Fruit fly (Drosophila melanogaster): ENCODE measurements around the gene CG43725.

The CG43725 gene

DNA sequence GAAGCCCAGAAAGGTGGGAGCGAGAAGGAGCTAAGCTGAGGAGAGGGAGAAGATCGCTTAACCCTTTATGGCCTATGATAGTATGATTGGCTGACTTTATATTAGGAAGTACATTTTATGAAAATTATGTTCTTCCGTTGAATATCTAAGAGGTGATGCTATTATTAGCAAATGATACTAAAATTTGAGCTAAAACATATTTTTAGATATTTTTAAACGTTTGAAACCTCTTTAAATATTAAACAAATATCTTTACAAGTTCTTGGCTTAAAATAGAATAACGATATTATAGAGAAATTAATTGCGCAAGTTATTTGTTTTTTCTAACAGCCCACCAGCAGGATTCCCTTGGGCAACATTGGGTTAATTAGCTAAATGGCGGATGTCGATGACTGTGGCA lies 5.8 kb upstream of the CG43725 start (continued):
- TF ChIP-seq Sox102F (GFP tag; optimal IDR thresholded peaks at IDR 0.05) (no peak), CG6808 (GFP tag; optimal IDR thresholded peaks at IDR 0.05) (peak; percentile 85), CG8632 (GFP tag; optimal IDR thresholded peaks at IDR 0.05) (peak; percentile 8), CG6276 (GFP tag; optimal IDR thresholded peaks at IDR 0.05) (peak; percentile 22), Eip78C (GFP tag) (peak; percentile 91), CG1621 (tag; optimal IDR thresholded peaks at IDR 0.05) (peak; percentile 5), net (GFP tag; optimal IDR thresholded peaks at IDR 0.05) (peak; percentile 14), Eip75B (GFP tag; optimal IDR thresholded peaks at IDR 0.05) (peak; percentile 49), CG6792 (GFP tag; optimal IDR thresholded peaks at IDR 0.05) (peak; percentile 32), Ets96B (tag; optimal IDR thresholded peaks at IDR 0.05) (peak; percentile 77), Smox (GFP tag; optimal IDR thresholded peaks at IDR 0.05) (peak; percentile 42), acj6 (GFP tag; optimal IDR thresholded peaks at IDR 0.05) (peak; percentile 64), Lpt (GFP tag; optimal IDR thresholded peaks at IDR 0.05) (peak; percentile 38), CG3032 (tag; optimal IDR thresholded peaks at IDR 0.05) (peak; percentile 78), dsx (GFP tag; optimal IDR thresholded peaks at IDR 0.05; ENCODE audit: poor library complexity, severe bottlenecking) (peak; percentile 46), ss (GFP tag; optimal IDR thresholded peaks at IDR 0.05) (peak; percentile 60 to 64), spab (GFP tag; optimal IDR thresholded peaks at IDR 0.05) (peak; percentile 76), CG8119 (GFP tag; IDR thresholded peaks at IDR 0.05) (peak; percentile 72), salr (GFP tag; optimal IDR thresholded peaks at IDR 0.05) (peak; percentile 35 to 67), CG10631 (GFP tag; optimal IDR thresholded peaks at IDR 0.05) (peak; percentile 69), esn (GFP tag; optimal IDR thresholded peaks at IDR 0.05) (peak; percentile 33), CG10669 (GFP tag; optimal IDR thresholded peaks at IDR 0.05) (peak; percentile 67), CG8319 (GFP tag; optimal IDR thresholded peaks at IDR 0.05) (no peak), Sox15 (GFP tag; optimal IDR thresholded peaks at IDR 0.05) (no peak), CG6163 (GFP tag; IDR thresholded peaks at IDR 0.05) (peak; percentile 28; the same call in 1 of the 3 replicates), topi (GFP tag; optimal IDR thresholded peaks at IDR 0.05) (peak; percentile 37), CG6854 (GFP tag; optimal IDR thresholded peaks at IDR 0.05) (no peak), CG16779 (tag; optimal IDR thresholded peaks at IDR 0.05) (peak; percentile 3), CG7368 (GFP tag; optimal IDR thresholded peaks at IDR 0.05) (peak; percentile 23)

- TF ChIP-seq spab (GFP tag; optimal IDR thresholded peaks at IDR 0.05) = no peak
- no peak for TF ChIP-seq topi (GFP tag; optimal IDR thresholded peaks at IDR 0.05)
- no peak for TF ChIP-seq esn (GFP tag; optimal IDR thresholded peaks at IDR 0.05)
- no peak for TF ChIP-seq CG16779 (tag; optimal IDR thresholded peaks at IDR 0.05)
- no peak for TF ChIP-seq dsx (GFP tag; optimal IDR thresholded peaks at IDR 0.05; ENCODE audit: poor library complexity, severe bottlenecking)
- no peak for TF ChIP-seq CG6808 (GFP tag; optimal IDR thresholded peaks at IDR 0.05)
- TF ChIP-seq achi (GFP tag; optimal IDR thresholded peaks at IDR 0.05) = no peak
- no peak for TF ChIP-seq vri (GFP tag; optimal IDR thresholded peaks at IDR 0.05)
- no peak for TF ChIP-seq pdm3 (GFP tag; optimal IDR thresholded peaks at IDR 0.05)
- no peak for TF ChIP-seq fkh (GFP tag; optimal IDR thresholded peaks at IDR 0.05)
- no peak for TF ChIP-seq Gug (GFP tag; IDR thresholded peaks at IDR 0.05)
- no peak for TF ChIP-seq CG15336 (GFP tag; IDR thresholded peaks at IDR 0.05)
- no peak for TF ChIP-seq CG8319 (GFP tag; optimal IDR thresholded peaks at IDR 0.05)
- TF ChIP-seq CG10669 (GFP tag; optimal IDR thresholded peaks at IDR 0.05) = no peak
These were observed 4.5 kb upstream of the CG43725 start, which contains the start of gene CG14915 for dm6 chr2L:11070862-11071261. CG14915 (plus strand) TSS chr2L:11071027.

- TF ChIP-seq vri (GFP tag; optimal IDR thresholded peaks at IDR 0.05) (peak; percentile 71), CG10631 (GFP tag; optimal IDR thresholded peaks at IDR 0.05) (peak; percentile 74), CG11902 (GFP tag; optimal IDR thresholded peaks at IDR 0.05) (no peak), CG6163 (GFP tag; IDR thresholded peaks at IDR 0.05) (peak; percentile 81), CG1621 (tag; optimal IDR thresholded peaks at IDR 0.05) (peak; percentile 65), Ets96B (tag; optimal IDR thresholded peaks at IDR 0.05) (peak; percentile 77), svp (GFP tag) (peak; percentile 84), CG4318 (GFP tag; optimal IDR thresholded peaks at IDR 0.05) (no peak), cyc (GFP tag; optimal IDR thresholded peaks at IDR 0.05) (peak; percentile 80), Sox14 (GFP tag; optimal IDR thresholded peaks at IDR 0.05) (peak; percentile 85), topi (GFP tag; optimal IDR thresholded peaks at IDR 0.05) (peak; percentile 84), CG6276 (GFP tag; optimal IDR thresholded peaks at IDR 0.05) (peak; percentile 8), lz (GFP tag; optimal IDR thresholded peaks at IDR 0.05) (peak; percentile 79), Hr39 (GFP tag; optimal IDR thresholded peaks at IDR 0.05) (peak; percentile 79), Eip78C (GFP tag) (peak; percentile 85), Ets21C (GFP tag; optimal IDR thresholded peaks at IDR 0.05) (peak; percentile 68), CG6792 (GFP tag; optimal IDR thresholded peaks at IDR 0.05) (peak; percentile 72), Sox15 (GFP tag; optimal IDR thresholded peaks at IDR 0.05) (peak; percentile 29), spab (GFP tag; optimal IDR thresholded peaks at IDR 0.05) (peak; percentile 77), fd85E (GFP tag; optimal IDR thresholded peaks at IDR 0.05) (no peak), Eip75B (GFP tag; optimal IDR thresholded peaks at IDR 0.05) (peak; percentile 75), Smox (GFP tag; optimal IDR thresholded peaks at IDR 0.05) (peak; percentile 76), CG32006 (GFP tag; optimal IDR thresholded peaks at IDR 0.05) (peak; percentile 53), Blimp-1 (GFP tag; optimal IDR thresholded peaks at IDR 0.05) (no peak)
These were observed 3.1 kb upstream of the CG43725 start for dm6 chr2L:11072250-11072649.

Measured in whole organism, prepupa.